Fruit fly (Drosophila melanogaster) whole organism, prepupa: Measurements from ENCODE around the gene CG33796.

Experiments used
- CG32006 ChIP-seq: fragments of 200-800 bp; sonication (Bioruptor generic); optimal IDR thresholded peaks from 3 replicates; lab custom pipeline; 2017; ENCODE audit warnings: missing biosample characterization, mild to moderate bottlenecking, missing genetic modification characterization
- CG6163 ChIP-seq: fragments of 200-800 bp; sonication (Bioruptor generic); IDR thresholded peaks from 3 replicates; pipeline ENCODE4 v1.3.6; 2022; ENCODE audit warnings: missing biosample characterization, missing genetic modification characterization
- CG6276 ChIP-seq: fragments of 200-800 bp; sonication (Bioruptor generic); optimal IDR thresholded peaks from 2 replicates; lab custom pipeline; 2017; ENCODE audit warnings: missing biosample characterization, mild to moderate bottlenecking, missing genetic modification characterization
- CG6808 ChIP-seq: fragments of 200-800 bp; sonication (Bioruptor generic); optimal IDR thresholded peaks from 3 replicates; lab custom pipeline; 2017; ENCODE audit warnings: missing biosample characterization, missing genetic modification characterization, mild to moderate bottlenecking, moderate library complexity, missing genetic modification reagents
- CG6854 ChIP-seq: fragments of 200-800 bp; sonication (Bioruptor generic); optimal IDR thresholded peaks from 2 replicates; lab custom pipeline; 2017; ENCODE audit warnings: missing biosample characterization, mild to moderate bottlenecking, missing genetic modification characterization
- CG8632 ChIP-seq: fragments of 200-800 bp; sonication (Bioruptor generic); optimal IDR thresholded peaks from 3 replicates; lab custom pipeline; 2016; ENCODE audit warnings: missing biosample characterization, missing genetic modification characterization
- Eip78C ChIP-seq: fragments of 200-800 bp; sonication (Bioruptor generic); peaks from one replicate; lab custom pipeline; 2016; ENCODE audit warnings: missing biosample characterization, missing genetic modification characterization
- Gug ChIP-seq: fragments of 200-800 bp; sonication (Bioruptor generic); IDR thresholded peaks from 2 replicates; pipeline ENCODE4 v1.3.6; 2022; ENCODE audit warnings: missing biosample characterization, missing genetic modification characterization
- Sox102F ChIP-seq: fragments of 200-800 bp; sonication (Bioruptor generic); optimal IDR thresholded peaks from 2 replicates; lab custom pipeline; 2016; ENCODE audit warnings: missing biosample characterization, mild to moderate bottlenecking, missing genetic modification characterization
- Sox14 ChIP-seq: fragments of 200-800 bp; sonication (Bioruptor generic); optimal IDR thresholded peaks from 3 replicates; lab custom pipeline; 2016; ENCODE audit warnings: missing biosample characterization, missing genetic modification characterization
- achi ChIP-seq: fragments of 200-800 bp; sonication (Bioruptor generic); optimal IDR thresholded peaks from 3 replicates; lab custom pipeline; 2016; ENCODE audit warnings: missing biosample characterization, missing genetic modification characterization
- net ChIP-seq: fragments of 200-800 bp; sonication (Bioruptor generic); optimal IDR thresholded peaks from 3 replicates; lab custom pipeline; 2016; ENCODE audit warnings: missing biosample characterization, missing genetic modification characterization

dm6 chr3L:16172381-16172780, 2.5 kb upstream of the CG33796 start:
- TF ChIP-seq Eip78C, result no peak
- no peak for TF ChIP-seq CG32006 (GFP tag; lab: Kevin White, UChicago)
- no peak for TF ChIP-seq Sox102F (GFP tag; lab: Kevin White, UChicago)
- no peak for TF ChIP-seq achi (GFP tag; lab: Kevin White, UChicago)
- TF ChIP-seq CG6808 (GFP tag; lab: Kevin White, UChicago), result no peak
- no peak for TF ChIP-seq CG6854 (GFP tag; lab: Kevin White, UChicago)
- TF ChIP-seq net, result no peak
- no peak for TF ChIP-seq CG6163 (GFP tag; lab: Robert Waterston, UW)
- no peak for TF ChIP-seq CG6276 (GFP tag; lab: Kevin White, UChicago)
- TF ChIP-seq CG8632, result no peak
- no peak for TF ChIP-seq Gug (GFP tag; lab: Robert Waterston, UW)
- no peak for TF ChIP-seq Sox14
